Fruit fly (Drosophila melanogaster) whole organism, wandering third instar larva: Measurements from ENCODE around the gene CG14561.

Experiments used
- dsf ChIP-seq: sonication (Bioruptor generic); optimal IDR thresholded peaks from 2 replicates; lab custom pipeline; 2016; ENCODE audit warnings: missing biosample characterization, missing genetic modification characterization, borderline replicate concordance
- lola ChIP-seq: fragments of >200 bp; optimal IDR thresholded peaks from 2 replicates; lab custom pipeline; 2017; ENCODE audit warnings: missing biosample characterization, missing genetic modification characterization
- tai ChIP-seq: sonication (Bioruptor generic); optimal IDR thresholded peaks from 2 replicates; lab custom pipeline; 2016; ENCODE audit warnings: missing biosample characterization, missing genetic modification characterization
- woc ChIP-seq: sonication (Bioruptor generic); optimal IDR thresholded peaks from 2 replicates; lab custom pipeline; 2016; ENCODE audit warnings: missing biosample characterization, mild to moderate bottlenecking, missing genetic modification characterization

dm6 chr3L:22106704-22107103, 41.0 kb downstream of the CG14561 start:
- no peak for TF ChIP-seq lola (GFP tag; lab: Kevin White, UChicago)
- no peak for TF ChIP-seq dsf (GFP tag; lab: Kevin White, UChicago)
- no peak for TF ChIP-seq tai (GFP tag; lab: Kevin White, UChicago)
- TF ChIP-seq woc (GFP tag; lab: Kevin White, UChicago) = no peak
